Fruit fly (Drosophila melanogaster) whole organism: ENCODE results near the gene CG42870.

ENCODE experiments used
- CG8478 ChIP-seq: fragments of >200 bp; optimal IDR thresholded peaks from 2 replicates; lab custom pipeline; 2018; ENCODE audit warnings: inconsistent platforms
- Dll ChIP-seq: fragments of >200 bp; optimal IDR thresholded peaks from 2 replicates; lab custom pipeline; 2017
- EcR ChIP-seq, 2 experiments: fragments of >200 bp; optimal IDR thresholded peaks; 2 replicates each; lab custom pipeline; 2017; ENCODE audit warnings: missing biosample characterization in 2 of 2, missing genetic modification characterization in 2 of 2, missing genetic modification reagents in 2 of 2
- pan ChIP-seq: fragments of >200 bp; optimal IDR thresholded peaks from 2 replicates; lab custom pipeline; 2017
- psq ChIP-seq: fragments of >200 bp; optimal IDR thresholded peaks from 2 replicates; lab custom pipeline; 2017
- usp ChIP-seq: fragments of >200 bp; optimal IDR thresholded peaks from 2 replicates; lab custom pipeline; 2017; ENCODE audit warnings: missing biosample characterization, missing genetic modification characterization, mixed read lengths

DNA sequence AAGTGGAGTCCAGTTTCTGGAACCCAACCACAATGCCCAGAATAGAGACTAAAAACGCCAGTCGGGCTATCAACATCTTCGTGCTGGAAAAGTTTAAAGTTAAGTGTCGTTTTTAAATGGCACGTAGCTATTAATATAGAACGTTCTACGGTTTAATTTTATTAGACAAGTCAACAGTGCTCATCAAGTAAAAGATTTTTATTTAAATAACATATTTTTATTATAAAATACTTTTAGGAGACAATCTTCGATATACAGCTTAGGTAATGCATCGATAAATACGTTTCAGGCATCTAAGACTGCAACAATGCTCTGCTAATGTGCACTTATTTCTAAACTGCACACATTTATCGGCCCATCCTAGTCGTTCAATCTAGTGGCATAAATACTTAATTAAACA lies 415 bp downstream of the CG42870 start, which contains the start of gene CG42869:
- TF ChIP-seq usp (GFP tag; lab: Kevin White, UChicago) (no peak), pan (no peak), CG8478 (lab: Kevin White, UChicago) (no peak), Dll (lab: Kevin White, UChicago) (no peak), EcR (GFP tag; optimal IDR thresholded peaks at IDR 0.05; lab: Kevin White, UChicago) (no peak), psq (lab: Kevin White, UChicago) (no peak)
